Worm (Caenorhabditis elegans) whole organism, L4 larva: ENCODE data around the gene T14G11.1.

ENCODE experiments used
- F44E2.7 ChIP-seq: fragments of 200-800 bp; sonication (Bioruptor generic); IDR thresholded peaks from 2 replicates; pipeline ENCODE4 v2.1.2; 2022; ENCODE audit warnings: missing genetic modification characterization, missing compliant biosample characterization
- R02D3.7 ChIP-seq: fragments of 150-350 bp; sonication (generic microtip); optimal IDR thresholded peaks from 3 replicates; lab custom pipeline; 2014; ENCODE audit warnings: missing biosample characterization, missing genetic modification characterization
- T26A8.4 ChIP-seq: fragments of 200-800 bp; sonication (Bioruptor generic); IDR thresholded peaks from 2 replicates; pipeline ENCODE4 v1.3.6; 2022; ENCODE audit warnings: missing genetic modification characterization, missing compliant biosample characterization
- Y105C5A.15 ChIP-seq: fragments of 200-800 bp; sonication (Bioruptor generic); IDR thresholded peaks from 2 replicates; pipeline ENCODE4 v1.3.6; 2022; ENCODE audit warnings: missing genetic modification characterization, missing compliant biosample characterization
- Y5F2A.4 ChIP-seq: fragments of 200-800 bp; sonication (Bioruptor generic); optimal IDR thresholded peaks from 2 replicates; lab custom pipeline; 2018; ENCODE audit warnings: mild to moderate bottlenecking, missing genetic modification characterization, missing compliant biosample characterization
- Y75B8A.6 ChIP-seq: fragments of 200-800 bp; sonication (Bioruptor generic); IDR thresholded peaks from 2 replicates; pipeline ENCODE4 v1.3.6; 2022; ENCODE audit warnings: missing genetic modification reagents, missing genetic modification characterization, missing compliant biosample characterization
- ZK337.2 ChIP-seq: fragments of 200-800 bp; sonication (Bioruptor generic); IDR thresholded peaks from 2 replicates; pipeline ENCODE4 v1.3.6; 2022; ENCODE audit warnings: missing genetic modification reagents, missing genetic modification characterization, missing compliant biosample characterization
- ama-1 ChIP-seq: fragments of 150-350 bp; optimal IDR thresholded peaks from 2 replicates; lab custom pipeline; 2014; ENCODE audit warnings: inconsistent platforms, mixed read lengths
- ceh-44 ChIP-seq: fragments of 200-800 bp; sonication (Bioruptor generic); IDR thresholded peaks from 2 replicates; pipeline ENCODE4 v1.3.6; 2022; ENCODE audit warnings: missing genetic modification reagents, missing genetic modification characterization, missing compliant biosample characterization
- ces-1 ChIP-seq: fragments of 150-350 bp; sonication (generic microtip); optimal IDR thresholded peaks from 4 replicates; lab custom pipeline; 2014; ENCODE audit warnings: missing biosample characterization, missing genetic modification reagents, missing genetic modification characterization
- cey-2 ChIP-seq: sonication (generic microtip); optimal IDR thresholded peaks from 3 replicates; lab custom pipeline; 2017; ENCODE audit warnings: missing genetic modification characterization, mild to moderate bottlenecking, missing compliant biosample characterization, antibody characterized with exemption, borderline replicate concordance; ENCODE audit not compliant: insufficient read depth
- ctbp-1 ChIP-seq: fragments of 200-800 bp; sonication (Bioruptor generic); IDR thresholded peaks from 2 replicates; pipeline ENCODE4 v1.3.6; 2022; ENCODE audit warnings: missing genetic modification reagents, missing genetic modification characterization, missing compliant biosample characterization
- daf-12 ChIP-seq: fragments of 150-350 bp; optimal IDR thresholded peaks from 2 replicates; lab custom pipeline; 2014; ENCODE audit warnings: missing biosample characterization, missing genetic modification reagents, missing genetic modification characterization
- dmd-8 ChIP-seq: fragments of 200-800 bp; sonication (Bioruptor generic); IDR thresholded peaks from 2 replicates; pipeline ENCODE4 v1.3.6; 2022; ENCODE audit warnings: missing genetic modification characterization, missing compliant biosample characterization
- dmd-9 ChIP-seq: fragments of 200-800 bp; sonication (Bioruptor generic); IDR thresholded peaks from 2 replicates; pipeline ENCODE4 v1.3.6; 2022; ENCODE audit warnings: missing genetic modification reagents, missing genetic modification characterization, missing compliant biosample characterization
- egl-43 ChIP-seq: fragments of 200-800 bp; sonication (Bioruptor generic); IDR thresholded peaks from 2 replicates; pipeline ENCODE4 v1.3.6; 2022; ENCODE audit warnings: missing genetic modification reagents, missing genetic modification characterization, missing compliant biosample characterization
- fkh-10 ChIP-seq: fragments of 150-350 bp; optimal IDR thresholded peaks from 2 replicates; lab custom pipeline; 2014; ENCODE audit warnings: missing biosample characterization, missing genetic modification reagents, missing genetic modification characterization
- fos-1 ChIP-seq: fragments of 150-350 bp; optimal IDR thresholded peaks from 2 replicates; lab custom pipeline; 2014; ENCODE audit warnings: missing biosample characterization, missing genetic modification characterization
- gei-8 ChIP-seq: fragments of 200-800 bp; sonication (Bioruptor generic); optimal IDR thresholded peaks from 2 replicates; lab custom pipeline; 2018; ENCODE audit warnings: mild to moderate bottlenecking, missing genetic modification characterization, missing compliant biosample characterization
- hlh-11 ChIP-seq: fragments of 200-800 bp; sonication (Bioruptor generic); optimal IDR thresholded peaks from 2 replicates; lab custom pipeline; 2018; ENCODE audit warnings: mild to moderate bottlenecking, missing genetic modification characterization, missing compliant biosample characterization
- hlh-30 ChIP-seq: sonication (generic microtip); optimal IDR thresholded peaks from 2 replicates; lab custom pipeline; 2017; ENCODE audit warnings: antibody characterized with exemption, mild to moderate bottlenecking, missing genetic modification characterization, missing compliant biosample characterization; ENCODE audit not compliant: insufficient read depth
- hmg-1.1 ChIP-seq: fragments of 200-800 bp; sonication (Bioruptor generic); IDR thresholded peaks from 2 replicates; pipeline ENCODE4 v1.3.6; 2022; ENCODE audit warnings: missing genetic modification reagents, missing genetic modification characterization, missing compliant biosample characterization
- lin-13 ChIP-seq: fragments of 150-350 bp; optimal IDR thresholded peaks from 2 replicates; lab custom pipeline; 2014; ENCODE audit warnings: missing biosample characterization, missing genetic modification reagents, missing genetic modification characterization
- lin-38 ChIP-seq: fragments of 200-800 bp; sonication (Bioruptor generic); IDR thresholded peaks from 2 replicates; pipeline ENCODE4 v1.3.6; 2022; ENCODE audit warnings: missing genetic modification reagents, missing genetic modification characterization, missing compliant biosample characterization
- lin-39 ChIP-seq: fragments of 150-350 bp; optimal IDR thresholded peaks from 2 replicates; lab custom pipeline; 2014; ENCODE audit warnings: missing biosample characterization, missing genetic modification reagents, missing genetic modification characterization
- madf-5 ChIP-seq, 2 experiments: fragments of 200-800 bp; sonication (Bioruptor generic); IDR thresholded peaks; 2 replicates each; pipeline ENCODE4 v1.3.6; 2022; ENCODE audit warnings: missing compliant biosample characterization in 2 of 2, missing genetic modification characterization in 2 of 2
- madf-9 ChIP-seq: fragments of 200-800 bp; sonication (Bioruptor generic); conservative IDR thresholded peaks from 2 replicates; pipeline ENCODE4 v1.3.6; 2022; ENCODE audit warnings: missing genetic modification reagents, missing genetic modification characterization, missing compliant biosample characterization
- mdl-1 ChIP-seq, 2 experiments: fragments of 150-350 bp in 1 of 2; sonication (generic microtip) in 1 of 2; optimal IDR thresholded peaks; 2 replicates each; lab custom pipeline; 2014 to 2017; ENCODE audit warnings: missing biosample characterization in 2 of 2, missing genetic modification characterization in 2 of 2
- mdt-29 ChIP-seq: fragments of 200-800 bp; sonication (Bioruptor generic); IDR thresholded peaks from 2 replicates; pipeline ENCODE4 v1.3.6; 2022; ENCODE audit warnings: missing genetic modification reagents, missing genetic modification characterization, missing compliant biosample characterization
- mep-1 ChIP-seq: fragments of 150-350 bp; sonication (generic microtip); optimal IDR thresholded peaks from 3 replicates; lab custom pipeline; 2014; ENCODE audit warnings: missing biosample characterization, missing genetic modification characterization
- mxl-2 ChIP-seq: fragments of 200-800 bp; sonication (Bioruptor generic); conservative IDR thresholded peaks from 2 replicates; pipeline ENCODE4 v1.3.6; 2022; ENCODE audit warnings: missing genetic modification reagents, missing genetic modification characterization, missing compliant biosample characterization
- mxl-3 ChIP-seq: fragments of 200-800 bp; sonication (Bioruptor generic); optimal IDR thresholded peaks from 2 replicates; lab custom pipeline; 2018; ENCODE audit warnings: mild to moderate bottlenecking, missing genetic modification characterization, missing compliant biosample characterization
- nhr-10 ChIP-seq: fragments of 150-350 bp; optimal IDR thresholded peaks from 2 replicates; lab custom pipeline; 2014; ENCODE audit warnings: missing biosample characterization, missing genetic modification characterization
- nhr-102 ChIP-seq: sonication (generic microtip); optimal IDR thresholded peaks from 2 replicates; lab custom pipeline; 2016; ENCODE audit warnings: mild to moderate bottlenecking, missing genetic modification characterization, moderate library complexity, missing compliant biosample characterization
- nhr-111 ChIP-seq: fragments of 200-800 bp; sonication (Bioruptor generic); optimal IDR thresholded peaks from 2 replicates; lab custom pipeline; 2018; ENCODE audit warnings: mild to moderate bottlenecking, missing genetic modification characterization, missing compliant biosample characterization
- nhr-42 ChIP-seq: fragments of 200-800 bp; sonication (Bioruptor generic); IDR thresholded peaks from 2 replicates; pipeline ENCODE4 v1.3.6; 2022; ENCODE audit warnings: missing genetic modification characterization, missing compliant biosample characterization
- nhr-76 ChIP-seq: fragments of 150-350 bp; optimal IDR thresholded peaks from 2 replicates; lab custom pipeline; 2014; ENCODE audit warnings: missing biosample characterization, missing genetic modification characterization
- nhr-77 ChIP-seq: fragments of 150-350 bp; optimal IDR thresholded peaks from 2 replicates; lab custom pipeline; 2014; ENCODE audit warnings: missing biosample characterization, missing genetic modification characterization
- pqm-1 ChIP-seq: sonication (generic microtip); optimal IDR thresholded peaks from 2 replicates; lab custom pipeline; 2017; ENCODE audit warnings: missing biosample characterization, missing genetic modification characterization
- rbr-2 ChIP-seq: sonication (generic microtip); optimal IDR thresholded peaks from 2 replicates; lab custom pipeline; 2016; ENCODE audit warnings: missing genotype, missing genetic modification characterization, missing compliant biosample characterization
- saeg-2 ChIP-seq: fragments of 200-800 bp; sonication (Bioruptor generic); IDR thresholded peaks from 2 replicates; pipeline ENCODE4 v1.3.6; 2022; ENCODE audit warnings: missing genetic modification reagents, missing genetic modification characterization, missing compliant biosample characterization
- sdz-12 ChIP-seq: fragments of 200-800 bp; sonication (Bioruptor generic); optimal IDR thresholded peaks from 2 replicates; lab custom pipeline; 2018; ENCODE audit warnings: mild to moderate bottlenecking, missing genetic modification characterization, missing compliant biosample characterization
- spr-3 ChIP-seq: fragments of 200-800 bp; sonication (Bioruptor generic); optimal IDR thresholded peaks from 2 replicates; lab custom pipeline; 2018; ENCODE audit warnings: mild to moderate bottlenecking, missing genetic modification characterization, missing compliant biosample characterization
- tag-97 ChIP-seq: fragments of 200-800 bp; sonication (Bioruptor generic); IDR thresholded peaks from 2 replicates; pipeline ENCODE4 v1.3.6; 2022; ENCODE audit warnings: missing genetic modification characterization, missing compliant biosample characterization
- tra-1 ChIP-seq: fragments of 200-800 bp; sonication (Bioruptor generic); IDR thresholded peaks from 2 replicates; pipeline ENCODE4 v1.3.6; 2022; ENCODE audit warnings: missing genetic modification reagents, missing genetic modification characterization, missing compliant biosample characterization
- unc-62 ChIP-seq, 3 experiments: fragments of 150-350 bp in 1 of 3; sonication (generic microtip); optimal IDR thresholded peaks in 2 of 3; peaks in 1 of 3; 1 replicate in 1 of 3; 2 replicates in 2 of 3; lab custom pipeline; 2014 to 2017; ENCODE audit warnings: missing biosample characterization in 3 of 3, missing genetic modification characterization in 3 of 3, missing genetic modification reagents in 3 of 3, missing genotype in 1 of 3
- vab-7 ChIP-seq: fragments of 200-800 bp; sonication (Bioruptor generic); IDR thresholded peaks from 2 replicates; pipeline ENCODE4 v1.3.6; 2022; ENCODE audit warnings: missing genetic modification reagents, missing genetic modification characterization, missing compliant biosample characterization
- zfp-3 ChIP-seq: fragments of 200-800 bp; sonication (Bioruptor generic); conservative IDR thresholded peaks from 2 replicates; pipeline ENCODE4 v1.3.6; 2022; ENCODE audit warnings: missing genetic modification reagents, missing genetic modification characterization, missing compliant biosample characterization
- zip-11 ChIP-seq: fragments of 200-800 bp; sonication (Bioruptor generic); IDR thresholded peaks from 2 replicates; pipeline ENCODE4 v1.3.6; 2022; ENCODE audit warnings: missing genetic modification characterization, missing compliant biosample characterization
- ztf-7 ChIP-seq: fragments of 150-350 bp; optimal IDR thresholded peaks from 2 replicates; lab custom pipeline; 2014; ENCODE audit warnings: missing biosample characterization, missing genetic modification characterization

The T14G11.1 gene

ce11 chrX:2698197-2698800 is 9.5 kb downstream of the T14G11.1 start (continued):
- TF ChIP-seq nhr-102 (tag; lab: Kevin White, UChicago): peak; percentile 63
- no peak for TF ChIP-seq dmd-8 (GFP tag; lab: Robert Waterston, UW)
- no peak for TF ChIP-seq nhr-111 (GFP tag; lab: Kevin White, UChicago)
- TF ChIP-seq hlh-30 (tag; lab: Kevin White, UChicago): no peak
- no peak for TF ChIP-seq vab-7 (GFP tag; lab: Robert Waterston, UW)
- TF ChIP-seq nhr-42 (GFP tag; lab: Robert Waterston, UW): peak; percentile 37; the same call in 1 of the 2 replicates
- TF ChIP-seq madf-5 (GFP tag; IDR thresholded peaks at IDR 0.05; lab: Robert Waterston, UW): 0 out of 4 replicates have a peak, but pooled peaks of 1 of the 2 experiments have one; percentile 27
- 0 out of 2 replicates have a peak, but pooled peaks have one; percentile 11 for TF ChIP-seq mxl-2 (GFP tag; lab: Robert Waterston, UW)
- TF ChIP-seq nhr-10 (tag; lab: Kevin White, UChicago): peak; percentile 8
- TF ChIP-seq ama-1 (lab: Kevin White, UChicago): no peak
- TF ChIP-seq dmd-9 (GFP tag; lab: Robert Waterston, UW): no peak
- TF ChIP-seq tag-97 (GFP tag; lab: Robert Waterston, UW): no peak
- TF ChIP-seq cey-2 (tag; lab: Kevin White, UChicago): no peak
- no peak for TF ChIP-seq ces-1 (GFP tag; lab: Kevin White, UChicago)
- no peak for TF ChIP-seq tra-1 (GFP tag; lab: Robert Waterston, UW)
- peak; percentile 41 for TF ChIP-seq nhr-77 (tag; lab: Kevin White, UChicago)
- TF ChIP-seq mep-1 (tag; lab: Kevin White, UChicago): peak; percentile 27
- no peak for TF ChIP-seq mxl-3 (GFP tag; lab: Kevin White, UChicago)
- TF ChIP-seq ctbp-1: no peak
- TF ChIP-seq daf-12 (tag; lab: Kevin White, UChicago): no peak
- no peak for TF ChIP-seq gei-8 (GFP tag; lab: Kevin White, UChicago)
- TF ChIP-seq Y5F2A.4: peak; percentile 26
- TF ChIP-seq zfp-3: no peak; the same call in 1 of the 2 replicates
- no peak for TF ChIP-seq nhr-76 (tag; lab: Kevin White, UChicago)
- no peak for TF ChIP-seq egl-43 (GFP tag; lab: Robert Waterston, UW)
- no peak for TF ChIP-seq R02D3.7 (tag; lab: Kevin White, UChicago)
- TF ChIP-seq mdl-1 (tag; optimal IDR thresholded peaks at IDR 0.05; lab: Kevin White, UChicago): no peak
- peak in 1 of 2 experiments; percentile 74 for TF ChIP-seq unc-62 (GFP tag; optimal IDR thresholded peaks at IDR 0.05 in 1 of 2; lab: Kevin White, UChicago)
- no peak for TF ChIP-seq unc-62 (tag; optimal IDR thresholded peaks at IDR 0.05; lab: Kevin White, UChicago)
- 0 out of 2 replicates have a peak, but pooled peaks have one; percentile 24 for TF ChIP-seq saeg-2 (GFP tag; lab: Robert Waterston, UW)
- 0 out of 2 replicates have a peak, but pooled peaks have one; percentile 5 for TF ChIP-seq Y105C5A.15 (GFP tag; lab: Robert Waterston, UW)
- no peak for TF ChIP-seq madf-9 (GFP tag; lab: Robert Waterston, UW)
- TF ChIP-seq fos-1: peak; percentile 4
- TF ChIP-seq ceh-44 (GFP tag; lab: Robert Waterston, UW): no peak
- TF ChIP-seq hlh-11 (tag; lab: Kevin White, UChicago): peak; percentile 17
- no peak for TF ChIP-seq mdt-29 (GFP tag; lab: Robert Waterston, UW)
- TF ChIP-seq hmg-1.1 (GFP tag; lab: Robert Waterston, UW): no peak
- no peak for TF ChIP-seq fkh-10 (GFP tag; lab: Kevin White, UChicago)
- TF ChIP-seq ZK337.2 (GFP tag; lab: Robert Waterston, UW): no peak
- no peak for TF ChIP-seq zip-11
- TF ChIP-seq lin-38 (GFP tag; lab: Robert Waterston, UW): 0 out of 2 replicates have a peak, but pooled peaks have one; percentile 30
- TF ChIP-seq lin-13: no peak
- no peak for TF ChIP-seq spr-3 (GFP tag; lab: Kevin White, UChicago)
- no peak for TF ChIP-seq sdz-12 (GFP tag; lab: Kevin White, UChicago)
- peak; percentile 19 for TF ChIP-seq pqm-1
- TF ChIP-seq ztf-7 (tag; lab: Kevin White, UChicago): no peak
- no peak for TF ChIP-seq F44E2.7 (GFP tag; lab: Robert Waterston, UW)
- TF ChIP-seq rbr-2 (tag; lab: Kevin White, UChicago): no peak
- peak; percentile 85 for TF ChIP-seq T26A8.4 (GFP tag; lab: Robert Waterston, UW)
- no peak for TF ChIP-seq lin-39
- no peak for TF ChIP-seq Y75B8A.6 (GFP tag; lab: Robert Waterston, UW)
